Worm (Caenorhabditis elegans) whole organism, L1 larva: ENCODE data around the gene klp-12.

Experiments
- aly-2 ChIP-seq: fragments of 150-350 bp; optimal IDR thresholded peaks from 2 replicates; lab custom pipeline; 2014; ENCODE audit warnings: missing biosample characterization, missing genetic modification characterization
- dpl-1 ChIP-seq, 3 experiments: fragments of 150-350 bp in 2 of 3; sonication (generic microtip) in 1 of 3; optimal IDR thresholded peaks; 2 replicates each; lab custom pipeline; 2014 to 2017; ENCODE audit warnings: missing biosample characterization in 3 of 3, missing genetic modification characterization in 3 of 3, missing genetic modification reagents in 3 of 3
- fkh-4 ChIP-seq: sonication (generic microtip); optimal IDR thresholded peaks from 2 replicates; lab custom pipeline; 2016; ENCODE audit warnings: missing compliant biosample characterization, missing genetic modification characterization, borderline replicate concordance
- fkh-8 ChIP-seq: sonication (generic microtip); optimal IDR thresholded peaks from 2 replicates; lab custom pipeline; 2016; ENCODE audit warnings: mild to moderate bottlenecking, missing genetic modification characterization, missing compliant biosample characterization
- jun-1 ChIP-seq: fragments of 150-350 bp; optimal IDR thresholded peaks from 2 replicates; lab custom pipeline; 2014; ENCODE audit warnings: missing biosample characterization, missing genetic modification reagents, missing genetic modification characterization
- lin-39 ChIP-seq: fragments of 150-350 bp; optimal IDR thresholded peaks from 2 replicates; lab custom pipeline; 2014; ENCODE audit warnings: missing biosample characterization, missing genetic modification reagents, missing genetic modification characterization
- mdl-1 ChIP-seq, 2 experiments: fragments of 150-350 bp; optimal IDR thresholded peaks; 2 replicates each; lab custom pipeline; 2014 to 2017; ENCODE audit warnings: missing biosample characterization in 2 of 2, missing genetic modification characterization in 2 of 2, inconsistent platforms in 1 of 2
- nhr-19 ChIP-seq: fragments of 200-800 bp; sonication (Bioruptor generic); conservative IDR thresholded peaks from 2 replicates; pipeline ENCODE4 v1.3.6; 2022; ENCODE audit warnings: missing genetic modification characterization, missing compliant biosample characterization
- nhr-28 ChIP-seq: fragments of 150-350 bp; optimal IDR thresholded peaks from 2 replicates; lab custom pipeline; 2014; ENCODE audit warnings: missing biosample characterization, missing genetic modification characterization
- rnt-1 ChIP-seq: sonication (generic microtip); optimal IDR thresholded peaks from 2 replicates; lab custom pipeline; 2016; ENCODE audit warnings: mild to moderate bottlenecking, missing genetic modification characterization, moderate library complexity, missing compliant biosample characterization

DNA sequence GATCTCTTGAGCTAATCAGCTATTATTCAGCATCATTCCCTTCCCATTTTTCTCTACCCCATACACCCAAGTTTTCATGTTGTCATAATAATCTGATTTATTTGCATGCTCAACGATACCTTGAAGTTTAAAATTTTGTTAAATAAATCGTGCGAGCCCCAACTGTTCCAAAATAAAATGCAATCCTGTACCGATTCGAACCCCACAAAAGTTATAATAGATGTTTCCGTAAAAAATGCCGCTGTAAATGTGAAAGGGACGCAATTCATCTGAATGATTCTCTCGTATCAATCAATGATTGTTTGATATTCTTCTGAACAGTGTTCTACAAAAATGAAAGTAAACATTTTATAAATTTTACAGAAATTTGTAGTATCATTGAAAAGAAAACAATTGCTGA is 17.8 kb upstream of the klp-12 start:
- TF ChIP-seq rnt-1 (tag; lab: Kevin White, UChicago) = no peak
- TF ChIP-seq fkh-4 (tag; lab: Kevin White, UChicago) = no peak
- TF ChIP-seq aly-2 (tag; lab: Kevin White, UChicago) = no peak
- no peak for TF ChIP-seq fkh-8 (tag; lab: Kevin White, UChicago)
- TF ChIP-seq dpl-1 (GFP tag; optimal IDR thresholded peaks at IDR 0.05; lab: Kevin White, UChicago) = no peak
- TF ChIP-seq mdl-1 (tag; optimal IDR thresholded peaks at IDR 0.05; lab: Kevin White, UChicago) = no peak
- TF ChIP-seq jun-1 = no peak
- TF ChIP-seq lin-39 (tag; lab: Kevin White, UChicago) = no peak
- TF ChIP-seq nhr-28 (tag; lab: Kevin White, UChicago) = no peak
- no peak for TF ChIP-seq nhr-19 (GFP tag; lab: Robert Waterston, UW)
